Worm (Caenorhabditis elegans) whole organism, L1 larva: ENCODE data around the gene mrpl-11.

Experiments used
- blmp-1 ChIP-seq: fragments of 150-350 bp; optimal IDR thresholded peaks from 2 replicates; lab custom pipeline; 2014; ENCODE audit warnings: missing biosample characterization, missing genetic modification characterization
- efl-3 ChIP-seq: fragments of 200-800 bp; sonication (Bioruptor generic); optimal IDR thresholded peaks from 2 replicates; lab custom pipeline; 2018; ENCODE audit warnings: mild to moderate bottlenecking, missing genetic modification characterization, missing compliant biosample characterization
- fos-1 ChIP-seq: fragments of 150-350 bp; optimal IDR thresholded peaks from 2 replicates; lab custom pipeline; 2014; ENCODE audit warnings: missing biosample characterization, missing genetic modification characterization
- grh-1 ChIP-seq: fragments of 200-800 bp; sonication (Bioruptor generic); IDR thresholded peaks from 2 replicates; pipeline ENCODE4 v1.3.6; 2022; ENCODE audit warnings: missing genetic modification reagents, missing genetic modification characterization, missing compliant biosample characterization
- lir-3 ChIP-seq: sonication (generic microtip); optimal IDR thresholded peaks from 2 replicates; lab custom pipeline; 2016; ENCODE audit warnings: mild to moderate bottlenecking, missing genetic modification characterization, moderate library complexity, missing compliant biosample characterization; ENCODE audit not compliant: poor library complexity
- nhr-11 ChIP-seq: fragments of 150-350 bp; optimal IDR thresholded peaks from 2 replicates; lab custom pipeline; 2014; ENCODE audit warnings: missing biosample characterization, missing genetic modification characterization
- nhr-19 ChIP-seq: fragments of 200-800 bp; sonication (Bioruptor generic); conservative IDR thresholded peaks from 2 replicates; pipeline ENCODE4 v1.3.6; 2022; ENCODE audit warnings: missing genetic modification characterization, missing compliant biosample characterization
- skn-1 ChIP-seq: fragments of 150-350 bp; optimal IDR thresholded peaks from 2 replicates; lab custom pipeline; 2014; ENCODE audit warnings: missing biosample characterization, missing genetic modification characterization
- unc-30 ChIP-seq: sonication (generic microtip); optimal IDR thresholded peaks from 2 replicates; lab custom pipeline; 2017; ENCODE audit warnings: missing biosample characterization, missing genetic modification characterization

- TF ChIP-seq lir-3 (tag; lab: Kevin White, UChicago) (no peak), efl-3 (GFP tag; lab: Kevin White, UChicago) (no peak), unc-30 (tag; lab: Kevin White, UChicago) (no peak), nhr-19 (no peak), fos-1 (no peak), nhr-11 (tag; lab: Kevin White, UChicago) (no peak), grh-1 (GFP tag; lab: Robert Waterston, UW) (no peak), skn-1 (tag; lab: Kevin White, UChicago) (no peak), blmp-1 (tag; lab: Kevin White, UChicago) (no peak)
Measured at ce11 chrIII:8733667-8734066, 16.2 kb downstream of the mrpl-11 start.
